Fruit fly (Drosophila melanogaster) whole organism, embryonic: ENCODE measurements around the gene odd.
A peak's percentile ranks its signal among the peaks of the same experiment; 100 is the strongest.

ENCODE experiments used
- Abd-B ChIP-seq: fragments of 200-800 bp; sonication (Bioruptor generic); optimal IDR thresholded peaks from 2 replicates; lab custom pipeline; 2018; ENCODE audit warnings: missing biosample characterization, mild to moderate bottlenecking, missing genetic modification characterization, moderate library complexity
- C15 ChIP-seq: fragments of 200-800 bp; sonication (Bioruptor generic); IDR thresholded peaks from 3 replicates; pipeline ENCODE4 v1.3.6; 2022; ENCODE audit warnings: missing biosample characterization, missing genetic modification characterization
- CG10147 ChIP-seq: fragments of 200-800 bp; sonication (Bioruptor generic); optimal IDR thresholded peaks from 2 replicates; lab custom pipeline; 2019; ENCODE audit warnings: missing biosample characterization, mild to moderate bottlenecking, missing genetic modification characterization, moderate library complexity
- CG10431 ChIP-seq: fragments of 200-800 bp; sonication (Bioruptor generic); optimal IDR thresholded peaks from 3 replicates; lab custom pipeline; 2018; ENCODE audit warnings: missing biosample characterization, mild to moderate bottlenecking, missing genetic modification characterization
- CG10979 ChIP-seq: fragments of 200-800 bp; sonication (Bioruptor generic); optimal IDR thresholded peaks from 2 replicates; lab custom pipeline; 2018; ENCODE audit warnings: missing biosample characterization, mild to moderate bottlenecking, missing genetic modification characterization, moderate library complexity
- CG14860 ChIP-seq: fragments of 200-800 bp; sonication (Bioruptor generic); IDR thresholded peaks from 3 replicates; pipeline ENCODE4 v1.3.6; 2022; ENCODE audit warnings: missing biosample characterization, missing genetic modification characterization; ENCODE audit not compliant: partially characterized antibody
- CG15269 ChIP-seq: fragments of 200-800 bp; sonication (Bioruptor generic); optimal IDR thresholded peaks from 2 replicates; lab custom pipeline; 2018; ENCODE audit warnings: missing biosample characterization, mild to moderate bottlenecking, missing genetic modification characterization, moderate library complexity
- CG15696 ChIP-seq: fragments of 200-800 bp; sonication (Bioruptor generic); optimal IDR thresholded peaks from 2 replicates; lab custom pipeline; 2019; ENCODE audit warnings: missing biosample characterization, mild to moderate bottlenecking, missing genetic modification characterization, moderate library complexity
- CG17802 ChIP-seq: fragments of 200-800 bp; sonication (Bioruptor generic); optimal IDR thresholded peaks from 2 replicates; lab custom pipeline; 2018; ENCODE audit warnings: missing biosample characterization, mild to moderate bottlenecking, missing genetic modification characterization, moderate library complexity
- CG2120 ChIP-seq: fragments of 200-800 bp; sonication (Bioruptor generic); optimal IDR thresholded peaks from 3 replicates; lab custom pipeline; 2016; ENCODE audit warnings: missing biosample characterization, missing genetic modification characterization
- CG32772 ChIP-seq: fragments of 200-800 bp; sonication (Bioruptor generic); IDR thresholded peaks from 2 replicates; pipeline ENCODE4 v1.3.6; 2022; ENCODE audit warnings: missing biosample characterization, missing genetic modification characterization
- CG33213 ChIP-seq: fragments of 200-800 bp; sonication (Bioruptor generic); optimal IDR thresholded peaks from 3 replicates; lab custom pipeline; 2016; ENCODE audit warnings: missing biosample characterization, missing genetic modification characterization
- CG34224 ChIP-seq: fragments of 200-800 bp; sonication (Bioruptor generic); IDR thresholded peaks from 3 replicates; pipeline ENCODE4 v1.3.6; 2022; ENCODE audit warnings: missing biosample characterization, missing genetic modification characterization; ENCODE audit not compliant: partially characterized antibody
- CG5953 ChIP-seq: fragments of 200-800 bp; sonication (Bioruptor generic); IDR thresholded peaks from 2 replicates; pipeline ENCODE4 v1.3.6; 2022; ENCODE audit warnings: missing biosample characterization, missing genetic modification characterization
- CG6854 ChIP-seq: fragments of 200-800 bp; sonication (Bioruptor generic); optimal IDR thresholded peaks from 3 replicates; lab custom pipeline; 2017; ENCODE audit warnings: missing biosample characterization, mild to moderate bottlenecking, missing genetic modification characterization
- CG7786 ChIP-seq: fragments of 200-800 bp; sonication (Bioruptor generic); optimal IDR thresholded peaks from 2 replicates; lab custom pipeline; 2016; ENCODE audit warnings: missing biosample characterization, missing genetic modification characterization
- CG8359 ChIP-seq: fragments of 200-800 bp; sonication (Bioruptor generic); optimal IDR thresholded peaks from 2 replicates; lab custom pipeline; 2017; ENCODE audit warnings: missing biosample characterization, mild to moderate bottlenecking, missing genetic modification characterization, borderline replicate concordance
- CG8388 ChIP-seq: fragments of 200-800 bp; sonication (Bioruptor generic); optimal IDR thresholded peaks from 2 replicates; lab custom pipeline; 2019; ENCODE audit warnings: missing biosample characterization, mild to moderate bottlenecking, missing genetic modification characterization, moderate library complexity
- CG9932 ChIP-seq: fragments of 200-800 bp; sonication (Bioruptor generic); IDR thresholded peaks from 2 replicates; pipeline ENCODE4 v1.3.6; 2022; ENCODE audit warnings: missing biosample characterization, missing genetic modification characterization
- CHES-1-like ChIP-seq: fragments of 200-800 bp; sonication (Bioruptor generic); optimal IDR thresholded peaks from 2 replicates; lab custom pipeline; 2016; ENCODE audit warnings: missing biosample characterization, missing genetic modification characterization
- CoRest ChIP-seq: fragments of 200-800 bp; sonication (Bioruptor generic); optimal IDR thresholded peaks from 3 replicates; lab custom pipeline; 2018; ENCODE audit warnings: missing biosample characterization, mild to moderate bottlenecking, missing genetic modification characterization, moderate library complexity
- Elba2 ChIP-seq: fragments of 200-800 bp; sonication (Bioruptor generic); optimal IDR thresholded peaks from 3 replicates; lab custom pipeline; 2016; ENCODE audit warnings: missing biosample characterization, missing genetic modification characterization
- Ets97D ChIP-seq: fragments of 200-800 bp; sonication (Bioruptor generic); optimal IDR thresholded peaks from 3 replicates; lab custom pipeline; 2016; ENCODE audit warnings: missing biosample characterization, missing genetic modification characterization
- Fer3 ChIP-seq: fragments of 200-800 bp; sonication (Bioruptor generic); optimal IDR thresholded peaks from 2 replicates; lab custom pipeline; 2018; ENCODE audit warnings: missing biosample characterization, mild to moderate bottlenecking, missing genetic modification characterization, moderate library complexity
- Hr51 ChIP-seq, 2 experiments: fragments of 200-800 bp; sonication (Bioruptor generic); optimal IDR thresholded peaks; 2 replicates in 1 of 2; 3 replicates in 1 of 2; lab custom pipeline; 2016 to 2018; ENCODE audit warnings: missing biosample characterization in 2 of 2, missing genetic modification characterization in 2 of 2, mild to moderate bottlenecking in 1 of 2, moderate library complexity in 1 of 2
- NFAT ChIP-seq: fragments of 200-800 bp; sonication (Bioruptor generic); IDR thresholded peaks from 2 replicates; pipeline ENCODE4 v1.3.6; 2022; ENCODE audit warnings: missing biosample characterization, missing genetic modification characterization
- Ravus ChIP-seq: fragments of 200-800 bp; sonication (Bioruptor generic); IDR thresholded peaks from 2 replicates; pipeline ENCODE4 v1.3.6; 2022; ENCODE audit warnings: missing biosample characterization, missing genetic modification characterization
- Scr ChIP-seq: fragments of 200-800 bp; sonication (Bioruptor generic); IDR thresholded peaks from 2 replicates; pipeline ENCODE4 v1.3.6; 2022; ENCODE audit warnings: missing biosample characterization, missing genetic modification characterization; ENCODE audit not compliant: partially characterized antibody
- Sin3A ChIP-seq: fragments of >200 bp; optimal IDR thresholded peaks from 2 replicates; lab custom pipeline; 2018
- Sox100B ChIP-seq: fragments of 200-800 bp; sonication (Bioruptor generic); optimal IDR thresholded peaks from 3 replicates; lab custom pipeline; 2018; ENCODE audit warnings: missing biosample characterization, mild to moderate bottlenecking, missing genetic modification characterization
- Xrp1 ChIP-seq: fragments of 200-800 bp; sonication (Bioruptor generic); IDR thresholded peaks from 2 replicates; pipeline ENCODE4 v1.3.6; 2022; ENCODE audit warnings: missing biosample characterization, missing genetic modification characterization
- al ChIP-seq: fragments of 200-800 bp; sonication (Bioruptor generic); IDR thresholded peaks from 2 replicates; pipeline ENCODE4 v1.3.6; 2022; ENCODE audit warnings: missing biosample characterization, missing genetic modification characterization
- bbx ChIP-seq: fragments of 200-800 bp; sonication (Bioruptor generic); IDR thresholded peaks from 2 replicates; pipeline ENCODE4 v1.3.6; 2022; ENCODE audit warnings: missing biosample characterization, missing genetic modification characterization; ENCODE audit not compliant: partially characterized antibody
- bcd ChIP-seq: fragments of 200-800 bp; sonication (Bioruptor generic); optimal IDR thresholded peaks from 2 replicates; lab custom pipeline; 2017; ENCODE audit warnings: missing biosample characterization, mild to moderate bottlenecking, missing genetic modification characterization
- bigmax ChIP-seq: fragments of 200-800 bp; sonication (Bioruptor generic); optimal IDR thresholded peaks from 2 replicates; lab custom pipeline; 2018; ENCODE audit warnings: missing biosample characterization, mild to moderate bottlenecking, missing genetic modification characterization
- bowl ChIP-seq: fragments of 200-800 bp; sonication (Bioruptor generic); IDR thresholded peaks from 2 replicates; pipeline ENCODE4 v1.3.6; 2022; ENCODE audit warnings: missing biosample characterization, missing genetic modification characterization
- da ChIP-seq: fragments of 200-800 bp; sonication (Bioruptor generic); optimal IDR thresholded peaks from 2 replicates; lab custom pipeline; 2016; ENCODE audit warnings: missing biosample characterization, missing genetic modification characterization
- dati ChIP-seq: fragments of 200-800 bp; sonication (Bioruptor generic); IDR thresholded peaks from 2 replicates; pipeline ENCODE4 v1.3.6; 2022; ENCODE audit warnings: missing biosample characterization, missing genetic modification characterization
- disco-r ChIP-seq: fragments of 200-800 bp; sonication (Bioruptor generic); optimal IDR thresholded peaks from 2 replicates; lab custom pipeline; 2016; ENCODE audit warnings: missing biosample characterization, missing genetic modification characterization
- gfzf ChIP-seq: fragments of 200-800 bp; sonication (Bioruptor generic); optimal IDR thresholded peaks from 2 replicates; lab custom pipeline; 2016; ENCODE audit warnings: missing biosample characterization, mild to moderate bottlenecking, missing genetic modification characterization, moderate library complexity
- h ChIP-seq: fragments of >200 bp; optimal IDR thresholded peaks from 2 replicates; lab custom pipeline; 2017
- hb ChIP-seq: fragments of 200-800 bp; sonication (Bioruptor generic); IDR thresholded peaks from 3 replicates; pipeline ENCODE4 v1.3.6; 2022; ENCODE audit warnings: missing biosample characterization, missing genetic modification characterization; ENCODE audit not compliant: partially characterized antibody
- ind ChIP-seq: fragments of 200-800 bp; sonication (Bioruptor generic); optimal IDR thresholded peaks from 3 replicates; lab custom pipeline; 2016; ENCODE audit warnings: missing biosample characterization, missing genetic modification characterization
- knrl ChIP-seq: fragments of 200-800 bp; sonication (Bioruptor generic); IDR thresholded peaks from 3 replicates; pipeline ENCODE4 v1.3.6; 2022; ENCODE audit warnings: missing biosample characterization, missing genetic modification characterization; ENCODE audit not compliant: partially characterized antibody
- mam ChIP-seq: fragments of 200-800 bp; sonication (Bioruptor generic); optimal IDR thresholded peaks from 3 replicates; lab custom pipeline; 2016; ENCODE audit warnings: missing biosample characterization, missing genetic modification characterization
- nmo ChIP-seq: fragments of 200-800 bp; sonication (Bioruptor generic); optimal IDR thresholded peaks from 2 replicates; lab custom pipeline; 2018; ENCODE audit warnings: missing biosample characterization, mild to moderate bottlenecking, missing genetic modification characterization, moderate library complexity
- oc ChIP-seq: fragments of 200-800 bp; sonication (Bioruptor generic); optimal IDR thresholded peaks from 2 replicates; lab custom pipeline; 2018; ENCODE audit warnings: missing biosample characterization, mild to moderate bottlenecking, missing genetic modification characterization, moderate library complexity
- ranshi ChIP-seq: fragments of 200-800 bp; sonication (Bioruptor generic); IDR thresholded peaks from 2 replicates; pipeline ENCODE4 v1.3.6; 2022; ENCODE audit warnings: missing biosample characterization, missing genetic modification characterization
- sna ChIP-seq: fragments of 200-800 bp; sonication (Bioruptor generic); IDR thresholded peaks from 2 replicates; pipeline ENCODE4 v1.3.6; 2022; ENCODE audit warnings: missing biosample characterization, missing genetic modification characterization; ENCODE audit not compliant: partially characterized antibody
- trh ChIP-seq: fragments of 200-800 bp; sonication (Bioruptor generic); optimal IDR thresholded peaks from 2 replicates; lab custom pipeline; 2016; ENCODE audit warnings: missing biosample characterization, missing genetic modification characterization
- yki ChIP-seq: fragments of >200 bp; optimal IDR thresholded peaks from 3 replicates; lab custom pipeline; 2018

Gene odd

DNA sequence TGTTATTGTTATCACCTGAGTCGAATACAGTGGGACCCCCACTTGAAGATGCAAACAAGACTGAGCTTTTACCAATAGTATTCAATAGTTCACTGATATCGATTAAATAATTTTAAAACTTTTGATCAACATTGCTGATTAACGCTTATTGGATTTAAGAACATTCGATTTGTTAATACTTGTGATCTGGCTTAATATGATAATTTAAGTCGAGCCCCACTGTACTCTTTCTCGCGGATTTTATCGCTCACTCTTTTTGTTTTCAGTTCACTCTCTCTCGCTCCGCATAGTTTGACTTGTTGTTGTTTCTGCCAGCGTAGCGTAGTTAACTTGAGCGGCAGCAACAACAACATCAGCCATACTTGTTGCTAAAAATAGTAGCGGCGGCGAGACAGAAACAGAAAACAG is 49.1 kb upstream of the odd start (continued):
- TF ChIP-seq sna (GFP tag; lab: Robert Waterston, UW), result no peak
- peak; percentile 87 for TF ChIP-seq trh (GFP tag; lab: Kevin White, UChicago)
- no peak for TF ChIP-seq CG14860
- peak; percentile 93 for TF ChIP-seq dati (GFP tag; lab: Robert Waterston, UW)
- no peak for TF ChIP-seq bbx (GFP tag; lab: Robert Waterston, UW)
- peak; percentile 98 for TF ChIP-seq CHES-1-like (GFP tag; lab: Kevin White, UChicago)
- peak; percentile 99 for TF ChIP-seq Xrp1 (GFP tag; lab: Robert Waterston, UW)
- TF ChIP-seq gfzf (GFP tag; lab: Kevin White, UChicago), result peak; percentile 22
- peak; percentile 96 to 98 for TF ChIP-seq Hr51 (GFP tag; optimal IDR thresholded peaks at IDR 0.05; lab: Kevin White, UChicago)
- TF ChIP-seq CG15269 (tag; lab: Kevin White, UChicago), result peak; percentile 98
- TF ChIP-seq CG32772 (GFP tag; lab: Robert Waterston, UW), result peak; percentile 97
- TF ChIP-seq oc, result peak; percentile 98
- peak; percentile 99 for TF ChIP-seq CoRest (tag; lab: Kevin White, UChicago)
- peak; percentile 97 for TF ChIP-seq CG5953 (GFP tag; lab: Robert Waterston, UW)
- peak; percentile 96 for TF ChIP-seq CG15696 (tag; lab: Kevin White, UChicago)
- TF ChIP-seq ranshi (GFP tag; lab: Robert Waterston, UW), result peak; percentile 98
- TF ChIP-seq mam (GFP tag; lab: Kevin White, UChicago), result peak; percentile 98
- TF ChIP-seq nmo (GFP tag; lab: Kevin White, UChicago), result peak; percentile 98
- peak; percentile 99 for TF ChIP-seq CG8388 (GFP tag; lab: Kevin White, UChicago)
- peak; percentile 96 for TF ChIP-seq CG10431 (GFP tag; lab: Kevin White, UChicago)
- peak; percentile 97 for TF ChIP-seq CG6854
- peak; percentile 95 for TF ChIP-seq CG33213 (GFP tag; lab: Kevin White, UChicago)
- TF ChIP-seq Sin3A, result no peak
- peak; percentile 94 for TF ChIP-seq Ravus
- peak; percentile 98 for TF ChIP-seq CG10147
- TF ChIP-seq knrl (GFP tag; lab: Robert Waterston, UW), result no peak
- peak; percentile 87 for TF ChIP-seq Ets97D (GFP tag; lab: Kevin White, UChicago)
- peak; percentile 95 for TF ChIP-seq bowl (GFP tag; lab: Robert Waterston, UW)
- peak; percentile 98 for TF ChIP-seq CG10979 (tag; lab: Kevin White, UChicago)
- TF ChIP-seq disco-r (GFP tag; lab: Kevin White, UChicago), result peak; percentile 97
- TF ChIP-seq al (GFP tag; lab: Robert Waterston, UW), result peak; percentile 96
- peak; percentile 77 for TF ChIP-seq bigmax (GFP tag; lab: Kevin White, UChicago)
- peak; percentile 96 for TF ChIP-seq C15 (GFP tag; lab: Robert Waterston, UW)
- TF ChIP-seq CG7786 (GFP tag; lab: Kevin White, UChicago), result peak; percentile 98
- peak; percentile 98 for TF ChIP-seq NFAT
- peak; percentile 98 for TF ChIP-seq bcd
- peak; percentile 99 for TF ChIP-seq ind
- peak; percentile 98 for TF ChIP-seq Fer3 (tag; lab: Kevin White, UChicago)
- TF ChIP-seq yki, result peak; percentile 30
- peak; percentile 99 for TF ChIP-seq CG9932 (GFP tag; lab: Robert Waterston, UW)
- peak; percentile 88 for TF ChIP-seq CG17802 (tag; lab: Kevin White, UChicago)
- no peak for TF ChIP-seq h (lab: Kevin White, UChicago)
- peak; percentile 78 for TF ChIP-seq Elba2
- TF ChIP-seq Sox100B (GFP tag; lab: Kevin White, UChicago), result peak; percentile 98
- TF ChIP-seq Scr (GFP tag; lab: Robert Waterston, UW), result no peak
- TF ChIP-seq hb (GFP tag; lab: Robert Waterston, UW), result no peak
- TF ChIP-seq da, result peak; percentile 92
- TF ChIP-seq CG34224, result no peak
- TF ChIP-seq CG8359 (GFP tag; lab: Kevin White, UChicago), result peak; percentile 95
- TF ChIP-seq Abd-B (GFP tag; lab: Kevin White, UChicago), result peak; percentile 98
- peak; percentile 99 for TF ChIP-seq CG2120
